Worm (Caenorhabditis elegans) whole organism, L4/young adult: ENCODE data around the gene vha-12.

ENCODE experiments used
- W03F9.2 ChIP-seq: fragments of 150-350 bp; optimal IDR thresholded peaks from 2 replicates; lab custom pipeline; 2014; ENCODE audit warnings: missing biosample characterization, missing genetic modification characterization
- dao-5 ChIP-seq: sonication (generic microtip); optimal IDR thresholded peaks from 2 replicates; lab custom pipeline; 2016; ENCODE audit warnings: missing genotype, missing genetic modification characterization, moderate library complexity, missing compliant biosample characterization
- him-1 ChIP-seq: sonication (generic microtip); optimal IDR thresholded peaks from 2 replicates; lab custom pipeline; 2016; ENCODE audit warnings: missing genotype, missing genetic modification reagents, missing genetic modification characterization, missing compliant biosample characterization

- TF ChIP-seq dao-5 (tag; lab: Kevin White, UChicago) = no peak
- no peak for TF ChIP-seq him-1 (tag; lab: Kevin White, UChicago)
- no peak for TF ChIP-seq W03F9.2 (tag; lab: Kevin White, UChicago)
Measured at ce11 chrX:4153343-4153742, 37.6 kb upstream of the vha-12 start, which contains the start of gene nck-1.
